Fruit fly (Drosophila melanogaster) whole organism, embryonic: Measurements from ENCODE around the gene CG10638.
A peak's percentile ranks its signal among the peaks of the same experiment; 100 is the strongest.

Experiments
- ATbp ChIP-seq: fragments of 200-800 bp; sonication (Bioruptor generic); optimal IDR thresholded peaks from 2 replicates; lab custom pipeline; 2017; ENCODE audit warnings: missing biosample characterization, mild to moderate bottlenecking, missing genetic modification characterization, missing genetic modification reagents
- CG10267 ChIP-seq: fragments of 200-800 bp; sonication (Bioruptor generic); optimal IDR thresholded peaks from 2 replicates; lab custom pipeline; 2018; ENCODE audit warnings: missing biosample characterization, mild to moderate bottlenecking, missing genetic modification characterization, moderate library complexity
- CG11696 ChIP-seq: fragments of 200-800 bp; sonication (Bioruptor generic); IDR thresholded peaks from 2 replicates; pipeline ENCODE4 v1.3.6; 2022; ENCODE audit warnings: missing biosample characterization, missing genetic modification characterization
- CG11723 ChIP-seq: fragments of 200-800 bp; sonication (Bioruptor generic); optimal IDR thresholded peaks from 2 replicates; lab custom pipeline; 2017; ENCODE audit warnings: missing biosample characterization, mild to moderate bottlenecking, missing genetic modification characterization
- CG12155 ChIP-seq: fragments of 200-800 bp; sonication (Bioruptor generic); optimal IDR thresholded peaks from 3 replicates; lab custom pipeline; 2016; ENCODE audit warnings: missing biosample characterization, missing genetic modification characterization
- CG13424 ChIP-seq: fragments of 200-800 bp; sonication (Bioruptor generic); optimal IDR thresholded peaks from 2 replicates; lab custom pipeline; 2019; ENCODE audit warnings: missing biosample characterization, mild to moderate bottlenecking, missing genetic modification characterization, moderate library complexity
- CG1603 ChIP-seq: fragments of 200-800 bp; sonication (Bioruptor generic); optimal IDR thresholded peaks from 2 replicates; lab custom pipeline; 2019; ENCODE audit warnings: missing biosample characterization, mild to moderate bottlenecking, missing genetic modification characterization, moderate library complexity
- CG16863 ChIP-seq: fragments of 200-800 bp; sonication (Bioruptor generic); optimal IDR thresholded peaks from 3 replicates; lab custom pipeline; 2016; ENCODE audit warnings: missing biosample characterization, missing genetic modification characterization
- CG17328 ChIP-seq: fragments of 200-800 bp; sonication (Bioruptor generic); IDR thresholded peaks from 2 replicates; pipeline ENCODE4 v1.3.6; 2022; ENCODE audit warnings: missing biosample characterization, missing genetic modification characterization
- CG17912 ChIP-seq: fragments of 200-800 bp; sonication (Bioruptor generic); optimal IDR thresholded peaks from 2 replicates; lab custom pipeline; 2018; ENCODE audit warnings: missing biosample characterization, mild to moderate bottlenecking, missing genetic modification characterization
- CG2129 ChIP-seq: fragments of 200-800 bp; sonication (Bioruptor generic); IDR thresholded peaks from 2 replicates; pipeline ENCODE4 v1.3.6; 2022; ENCODE audit warnings: missing biosample characterization, missing genetic modification characterization; ENCODE audit not compliant: partially characterized antibody
- CG4328 ChIP-seq: fragments of 200-800 bp; sonication (Bioruptor generic); optimal IDR thresholded peaks from 3 replicates; lab custom pipeline; 2017; ENCODE audit warnings: missing biosample characterization, missing genetic modification reagents, missing genetic modification characterization
- CG4404 ChIP-seq: fragments of 200-800 bp; sonication (Bioruptor generic); IDR thresholded peaks from 2 replicates; pipeline ENCODE4 v1.3.6; 2022; ENCODE audit warnings: missing biosample characterization, missing genetic modification characterization
- CG6254 ChIP-seq: fragments of 200-800 bp; sonication (Bioruptor generic); optimal IDR thresholded peaks from 3 replicates; lab custom pipeline; 2017; ENCODE audit warnings: mild to moderate bottlenecking, missing biosample characterization, missing genetic modification reagents, missing genetic modification characterization
- CG7987 ChIP-seq: fragments of 200-800 bp; sonication (Bioruptor generic); optimal IDR thresholded peaks from 2 replicates; lab custom pipeline; 2018; ENCODE audit warnings: missing biosample characterization, mild to moderate bottlenecking, missing genetic modification characterization, moderate library complexity
- CG8388 ChIP-seq: fragments of 200-800 bp; sonication (Bioruptor generic); optimal IDR thresholded peaks from 2 replicates; lab custom pipeline; 2019; ENCODE audit warnings: missing biosample characterization, mild to moderate bottlenecking, missing genetic modification characterization, moderate library complexity
- CG8478 ChIP-seq: fragments of >200 bp; optimal IDR thresholded peaks from 2 replicates; lab custom pipeline; 2018
- CG8765 ChIP-seq: fragments of 200-800 bp; sonication (Bioruptor generic); IDR thresholded peaks from 2 replicates; pipeline ENCODE4 v1.3.6; 2022; ENCODE audit warnings: missing biosample characterization, missing genetic modification characterization
- CTCF ChIP-seq: fragments of 200-800 bp; sonication (Bioruptor generic); optimal IDR thresholded peaks from 2 replicates; lab custom pipeline; 2017; ENCODE audit warnings: missing biosample characterization, mild to moderate bottlenecking, missing genetic modification characterization, moderate library complexity
- Dip3 ChIP-seq: fragments of 200-800 bp; sonication (Bioruptor generic); optimal IDR thresholded peaks from 3 replicates; lab custom pipeline; 2016; ENCODE audit warnings: missing biosample characterization, missing genetic modification characterization
- Dll ChIP-seq: fragments of 200-800 bp; sonication (Bioruptor generic); IDR thresholded peaks from 4 replicates; pipeline ENCODE4 v1.3.6; 2022; ENCODE audit warnings: missing biosample characterization, missing genetic modification characterization; ENCODE audit not compliant: partially characterized antibody
- Dref ChIP-seq: fragments of 200-800 bp; sonication (Bioruptor generic); IDR thresholded peaks from 2 replicates; pipeline ENCODE4 v1.3.6; 2022; ENCODE audit warnings: missing biosample characterization, missing genetic modification characterization
- E2f2 ChIP-seq: fragments of 200-800 bp; sonication (Bioruptor generic); IDR thresholded peaks from 2 replicates; pipeline ENCODE4 v1.3.6; 2022; ENCODE audit warnings: missing biosample characterization, missing genetic modification characterization
- Fer2 ChIP-seq: fragments of 200-800 bp; sonication (Bioruptor generic); optimal IDR thresholded peaks from 2 replicates; lab custom pipeline; 2018; ENCODE audit warnings: missing biosample characterization, mild to moderate bottlenecking, missing genetic modification characterization, moderate library complexity
- HHEX ChIP-seq: fragments of 200-800 bp; sonication (Bioruptor generic); optimal IDR thresholded peaks from 3 replicates; lab custom pipeline; 2017; ENCODE audit warnings: missing biosample characterization, mild to moderate bottlenecking, missing genetic modification characterization, missing genetic modification reagents
- HmgD ChIP-seq: fragments of 200-800 bp; sonication (Bioruptor generic); optimal IDR thresholded peaks from 3 replicates; lab custom pipeline; 2016; ENCODE audit warnings: missing biosample characterization, missing genetic modification characterization
- Hr51 ChIP-seq, 2 experiments: fragments of 200-800 bp; sonication (Bioruptor generic); optimal IDR thresholded peaks; 2 replicates in 1 of 2; 3 replicates in 1 of 2; lab custom pipeline; 2016 to 2018; ENCODE audit warnings: missing biosample characterization in 2 of 2, missing genetic modification characterization in 2 of 2, mild to moderate bottlenecking in 1 of 2, moderate library complexity in 1 of 2
- Nf-YB ChIP-seq: fragments of 200-800 bp; sonication (Bioruptor generic); optimal IDR thresholded peaks from 3 replicates; lab custom pipeline; 2019; ENCODE audit warnings: missing biosample characterization, mild to moderate bottlenecking, missing genetic modification characterization, moderate library complexity
- Nf-YC ChIP-seq: fragments of 200-800 bp; optimal IDR thresholded peaks from 3 replicates; lab custom pipeline; 2019; ENCODE audit warnings: missing biosample characterization, mild to moderate bottlenecking, missing genetic modification characterization, moderate library complexity
- NfI ChIP-seq: fragments of 200-800 bp; sonication (Bioruptor generic); optimal IDR thresholded peaks from 3 replicates; lab custom pipeline; 2018; ENCODE audit warnings: missing biosample characterization, mild to moderate bottlenecking, missing genetic modification characterization, moderate library complexity
- Oli ChIP-seq: fragments of 200-800 bp; sonication (Bioruptor generic); optimal IDR thresholded peaks from 2 replicates; lab custom pipeline; 2018; ENCODE audit warnings: missing biosample characterization, mild to moderate bottlenecking, missing genetic modification characterization, moderate library complexity
- ato ChIP-seq: fragments of 200-800 bp; sonication (Bioruptor generic); IDR thresholded peaks from 2 replicates; pipeline ENCODE4 v1.3.6; 2022; ENCODE audit warnings: missing biosample characterization, missing genetic modification characterization; ENCODE audit not compliant: partially characterized antibody
- bcd ChIP-seq: fragments of 200-800 bp; sonication (Bioruptor generic); optimal IDR thresholded peaks from 2 replicates; lab custom pipeline; 2017; ENCODE audit warnings: missing biosample characterization, mild to moderate bottlenecking, missing genetic modification characterization
- bsh ChIP-seq, 2 experiments: fragments of 200-800 bp; sonication (Bioruptor generic); optimal IDR thresholded peaks; 2 replicates each; lab custom pipeline; 2017 to 2018; ENCODE audit warnings: mild to moderate bottlenecking in 2 of 2, missing biosample characterization in 2 of 2, missing genetic modification characterization in 2 of 2, moderate library complexity in 1 of 2
- cas ChIP-seq: fragments of 200-800 bp; sonication (Bioruptor generic); IDR thresholded peaks from 2 replicates; pipeline ENCODE4 v1.3.6; 2022; ENCODE audit warnings: missing biosample characterization, missing genetic modification characterization
- danr ChIP-seq: fragments of 200-800 bp; sonication (Bioruptor generic); IDR thresholded peaks from 2 replicates; pipeline ENCODE4 v1.3.6; 2022; ENCODE audit warnings: missing biosample characterization, missing genetic modification characterization
- ftz-f1 ChIP-seq: fragments of 200-800 bp; sonication (Bioruptor generic); optimal IDR thresholded peaks from 2 replicates; lab custom pipeline; 2016; ENCODE audit warnings: missing biosample characterization, missing genetic modification characterization
- gcm2 ChIP-seq: fragments of 200-800 bp; sonication (Bioruptor generic); optimal IDR thresholded peaks from 2 replicates; lab custom pipeline; 2016; ENCODE audit warnings: missing biosample characterization, missing genetic modification characterization
- gfzf ChIP-seq: fragments of 200-800 bp; sonication (Bioruptor generic); optimal IDR thresholded peaks from 2 replicates; lab custom pipeline; 2016; ENCODE audit warnings: missing biosample characterization, mild to moderate bottlenecking, missing genetic modification characterization, moderate library complexity
- h ChIP-seq: fragments of >200 bp; optimal IDR thresholded peaks from 2 replicates; lab custom pipeline; 2017
- inv ChIP-seq: fragments of 200-800 bp; sonication (Bioruptor generic); IDR thresholded peaks from 2 replicates; pipeline ENCODE4 v1.3.6; 2022; ENCODE audit warnings: missing biosample characterization, missing genetic modification characterization; ENCODE audit not compliant: partially characterized antibody
- jing ChIP-seq: fragments of 200-800 bp; sonication (Bioruptor generic); optimal IDR thresholded peaks from 2 replicates; lab custom pipeline; 2018; ENCODE audit warnings: missing biosample characterization, mild to moderate bottlenecking, missing genetic modification characterization
- luna ChIP-seq: fragments of 200-800 bp; sonication (Bioruptor generic); optimal IDR thresholded peaks from 2 replicates; lab custom pipeline; 2016; ENCODE audit warnings: missing biosample characterization, missing genetic modification characterization
- nau ChIP-seq: fragments of 200-800 bp; sonication (Bioruptor generic); optimal IDR thresholded peaks from 3 replicates; lab custom pipeline; 2017; ENCODE audit warnings: missing biosample characterization, mild to moderate bottlenecking, missing genetic modification characterization, missing genetic modification reagents
- org-1 ChIP-seq: fragments of 200-800 bp; sonication (Bioruptor generic); optimal IDR thresholded peaks from 2 replicates; lab custom pipeline; 2017; ENCODE audit warnings: missing biosample characterization, missing genetic modification characterization
- pho ChIP-seq: fragments of 200-800 bp; sonication (Bioruptor generic); optimal IDR thresholded peaks from 2 replicates; lab custom pipeline; 2016; ENCODE audit warnings: missing biosample characterization, missing genetic modification characterization
- sim ChIP-seq: fragments of 200-800 bp; sonication (Bioruptor generic); IDR thresholded peaks from 2 replicates; pipeline ENCODE4 v1.3.6; 2022; ENCODE audit warnings: missing biosample characterization, missing genetic modification characterization
- slp2 ChIP-seq: fragments of 200-800 bp; sonication (Bioruptor generic); optimal IDR thresholded peaks from 2 replicates; lab custom pipeline; 2016; ENCODE audit warnings: missing biosample characterization, missing genetic modification characterization
- ttk ChIP-seq: fragments of 200-800 bp; sonication (Bioruptor generic); IDR thresholded peaks from 2 replicates; pipeline ENCODE4 v2.1.2; 2022; ENCODE audit warnings: missing biosample characterization, missing genetic modification characterization
- zen2 ChIP-seq: fragments of 200-800 bp; sonication (Bioruptor generic); IDR thresholded peaks from 3 replicates; pipeline ENCODE4 v1.3.6; 2022; ENCODE audit warnings: missing biosample characterization, missing genetic modification characterization; ENCODE audit not compliant: partially characterized antibody

CG10638 gene

dm6 chr3L:12514762-12515215, 13.7 kb upstream of the CG10638 start, which contains the start of the genes sti and tral (continued):
- peak; percentile 84 for TF ChIP-seq CG11723
- TF ChIP-seq CG1603 (tag; lab: Kevin White, UChicago) = peak; percentile 88
- TF ChIP-seq org-1 (GFP tag; lab: Kevin White, UChicago) = peak; percentile 52
- TF ChIP-seq CG6254 = peak; percentile 71
- TF ChIP-seq HHEX (GFP tag; lab: Kevin White, UChicago) = peak; percentile 79
- TF ChIP-seq NfI (GFP tag; lab: Kevin White, UChicago) = peak; percentile 91
- TF ChIP-seq gfzf = peak; percentile 46
- peak; percentile 58 for TF ChIP-seq Nf-YB (GFP tag; lab: Kevin White, UChicago)
- peak; percentile 93 for TF ChIP-seq HmgD
- TF ChIP-seq bcd (GFP tag; lab: Kevin White, UChicago) = peak; percentile 89
- peak; percentile 41; the same call in 1 of the 2 replicates for TF ChIP-seq CG11696
- peak; percentile 74 for TF ChIP-seq CTCF (GFP tag; lab: Kevin White, UChicago)
- TF ChIP-seq danr (GFP tag; lab: Robert Waterston, UW) = peak; percentile 66; the same call in 1 of the 2 replicates
- TF ChIP-seq ato (GFP tag; lab: Robert Waterston, UW) = no peak
- TF ChIP-seq CG17912 (GFP tag; lab: Kevin White, UChicago) = peak; percentile 69
- peak; percentile 84 for TF ChIP-seq ttk (GFP tag; lab: Robert Waterston, UW)
- peak; percentile 81; the same call in 1 of the 2 replicates for TF ChIP-seq cas
- TF ChIP-seq pho (GFP tag; lab: Kevin White, UChicago) = peak; percentile 95
- peak; percentile 55 for TF ChIP-seq Oli (tag; lab: Kevin White, UChicago)
- no peak for TF ChIP-seq nau
- TF ChIP-seq jing (GFP tag; lab: Kevin White, UChicago) = peak; percentile 64
- peak; percentile 75 for TF ChIP-seq ftz-f1 (GFP tag; lab: Kevin White, UChicago)
- TF ChIP-seq Nf-YC (tag; lab: Kevin White, UChicago) = peak; percentile 85
- TF ChIP-seq ATbp (GFP tag; lab: Kevin White, UChicago) = peak; percentile 60
- no peak for TF ChIP-seq h
- peak; percentile 68 for TF ChIP-seq CG17328 (GFP tag; lab: Robert Waterston, UW)
- TF ChIP-seq Hr51 (GFP tag; optimal IDR thresholded peaks at IDR 0.05; lab: Kevin White, UChicago) = peak; percentile 79 to 96
- TF ChIP-seq luna = peak; percentile 88
- peak; percentile 90 for TF ChIP-seq slp2 (GFP tag; lab: Kevin White, UChicago)
- peak; percentile 99 for TF ChIP-seq E2f2 (GFP tag; lab: Robert Waterston, UW)
- peak; percentile 89 for TF ChIP-seq Fer2 (tag; lab: Kevin White, UChicago)
- TF ChIP-seq sim (GFP tag; lab: Robert Waterston, UW) = no peak; the same call in 1 of the 2 replicates
- TF ChIP-seq Dip3 (GFP tag; lab: Kevin White, UChicago) = peak; percentile 95
- TF ChIP-seq CG8765 = peak; percentile 74
- peak; percentile 31; the same call in 2 of the 4 replicates for TF ChIP-seq Dll (GFP tag; lab: Robert Waterston, UW)
- peak; percentile 99 for TF ChIP-seq CG10267
- peak; percentile 68 for TF ChIP-seq CG7987
- peak; percentile 82 for TF ChIP-seq gcm2 (GFP tag; lab: Kevin White, UChicago)
- peak; percentile 100 for TF ChIP-seq CG12155
- TF ChIP-seq inv (GFP tag; lab: Robert Waterston, UW) = no peak
- TF ChIP-seq CG4404 (GFP tag; lab: Robert Waterston, UW) = peak; percentile 82
- TF ChIP-seq CG13424 (tag; lab: Kevin White, UChicago) = peak; percentile 88
- peak; percentile 23 to 76 for TF ChIP-seq bsh (GFP tag; optimal IDR thresholded peaks at IDR 0.05; lab: Kevin White, UChicago)
- peak; percentile 92 for TF ChIP-seq CG16863 (GFP tag; lab: Kevin White, UChicago)
- no peak for TF ChIP-seq CG8478 (lab: Kevin White, UChicago)
- no peak for TF ChIP-seq zen2 (GFP tag; lab: Robert Waterston, UW)
- peak; percentile 53 for TF ChIP-seq Dref
- peak; percentile 91 for TF ChIP-seq CG4328 (GFP tag; lab: Kevin White, UChicago)
- no peak for TF ChIP-seq CG2129 (GFP tag; lab: Robert Waterston, UW)
- TF ChIP-seq CG8388 (GFP tag; lab: Kevin White, UChicago) = peak; percentile 69
